Worm (Caenorhabditis elegans): ENCODE results near the gene Y57G11C.22.

- TF ChIP-seq T22C8.4 (GFP tag; IDR thresholded peaks at IDR 0.05), result no peak
- no peak for TF ChIP-seq flt-1 (GFP tag; IDR thresholded peaks at IDR 0.05)
- TF ChIP-seq med-1 (GFP tag; optimal IDR thresholded peaks at IDR 0.05; ENCODE audit: insufficient read depth), result no peak
- TF ChIP-seq ztf-29 (GFP tag; IDR thresholded peaks at IDR 0.05), result no peak
- no peak for TF ChIP-seq cog-1 (tag; optimal IDR thresholded peaks at IDR 0.05)
Observed at ce11 chrIV:14825379-14825778, 11.6 kb upstream of the Y57G11C.22 start, which contains the start of gene rps-18.

All from whole organism, midembryonic.